Worm (Caenorhabditis elegans) whole organism, late embryonic: ENCODE measurements around the gene spig-9.

Experiments used
- ama-1 ChIP-seq: fragments of 150-350 bp; optimal IDR thresholded peaks from 2 replicates; lab custom pipeline; 2014
- ceh-22 ChIP-seq: sonication (generic microtip); optimal IDR thresholded peaks from 2 replicates; lab custom pipeline; 2017; ENCODE audit warnings: missing biosample characterization, missing genetic modification characterization
- ceh-6 ChIP-seq: fragments of 200-800 bp; sonication (Bioruptor generic); optimal IDR thresholded peaks from 2 replicates; lab custom pipeline; 2018; ENCODE audit warnings: mild to moderate bottlenecking, missing genetic modification characterization, missing compliant biosample characterization
- elt-2 ChIP-seq: sonication (generic microtip); optimal IDR thresholded peaks from 2 replicates; lab custom pipeline; 2016; ENCODE audit warnings: missing genetic modification reagents, missing genetic modification characterization, missing compliant biosample characterization
- fkh-10 ChIP-seq: fragments of 150-350 bp; optimal IDR thresholded peaks from 2 replicates; lab custom pipeline; 2014; ENCODE audit warnings: missing biosample characterization, missing genetic modification reagents, missing genetic modification characterization
- nhr-11 ChIP-seq: fragments of 150-350 bp; optimal IDR thresholded peaks from 2 replicates; lab custom pipeline; 2014; ENCODE audit warnings: missing biosample characterization, missing genetic modification characterization
- ref-2 ChIP-seq: sonication (generic microtip); optimal IDR thresholded peaks from 2 replicates; lab custom pipeline; 2016; ENCODE audit warnings: missing genetic modification characterization, missing compliant biosample characterization
- rnt-1 ChIP-seq: sonication (generic microtip); optimal IDR thresholded peaks from 2 replicates; lab custom pipeline; 2016; ENCODE audit warnings: missing genetic modification characterization, missing compliant biosample characterization
- sox-4 ChIP-seq: sonication (generic microtip); optimal IDR thresholded peaks from 2 replicates; lab custom pipeline; 2017; ENCODE audit warnings: mild to moderate bottlenecking, missing genetic modification characterization, inconsistent platforms, missing compliant biosample characterization
- ttx-3 ChIP-seq: sonication (generic microtip); optimal IDR thresholded peaks from 2 replicates; lab custom pipeline; 2016; ENCODE audit warnings: missing genetic modification reagents, missing genetic modification characterization, missing compliant biosample characterization
- unc-86 ChIP-seq: sonication (generic microtip); optimal IDR thresholded peaks from 2 replicates; lab custom pipeline; 2016; ENCODE audit warnings: missing genetic modification characterization, missing compliant biosample characterization

DNA sequence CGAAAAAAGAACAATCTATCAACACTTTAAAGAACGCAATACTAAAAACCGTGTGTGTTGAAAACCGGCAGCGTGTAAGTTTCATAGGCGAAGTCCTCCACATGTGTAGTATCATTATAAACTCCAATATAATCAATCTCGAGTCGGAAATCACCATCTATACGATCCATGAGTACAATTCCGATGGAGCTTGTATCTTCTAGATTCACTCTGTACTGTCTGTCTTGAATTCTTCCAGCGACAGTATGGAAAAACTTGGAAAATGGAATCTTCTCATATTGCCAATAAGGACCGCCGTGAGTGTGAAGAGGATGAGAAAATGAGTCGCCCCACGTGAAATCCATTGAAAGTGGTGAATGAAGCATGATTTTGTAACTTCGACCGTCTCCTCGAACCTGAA, 44.7 kb downstream of the spig-9 start:
- no peak for TF ChIP-seq unc-86 (tag; lab: Kevin White, UChicago)
- TF ChIP-seq nhr-11, result no peak
- TF ChIP-seq rnt-1, result no peak
- no peak for TF ChIP-seq ttx-3 (tag; lab: Kevin White, UChicago)
- TF ChIP-seq elt-2 (tag; lab: Kevin White, UChicago), result no peak
- TF ChIP-seq ceh-22, result no peak
- no peak for TF ChIP-seq ref-2 (tag; lab: Kevin White, UChicago)
- TF ChIP-seq sox-4 (tag; lab: Kevin White, UChicago), result no peak
- TF ChIP-seq ama-1 (lab: Kevin White, UChicago), result no peak
- no peak for TF ChIP-seq ceh-6 (GFP tag; lab: Kevin White, UChicago)
- no peak for TF ChIP-seq fkh-10 (GFP tag; lab: Kevin White, UChicago)
